Fruit fly (Drosophila melanogaster): Measurements from ENCODE around the gene CG33322.
A peak's percentile ranks its signal among the peaks of the same experiment; 100 is the strongest.

Gene CG33322

DNA sequence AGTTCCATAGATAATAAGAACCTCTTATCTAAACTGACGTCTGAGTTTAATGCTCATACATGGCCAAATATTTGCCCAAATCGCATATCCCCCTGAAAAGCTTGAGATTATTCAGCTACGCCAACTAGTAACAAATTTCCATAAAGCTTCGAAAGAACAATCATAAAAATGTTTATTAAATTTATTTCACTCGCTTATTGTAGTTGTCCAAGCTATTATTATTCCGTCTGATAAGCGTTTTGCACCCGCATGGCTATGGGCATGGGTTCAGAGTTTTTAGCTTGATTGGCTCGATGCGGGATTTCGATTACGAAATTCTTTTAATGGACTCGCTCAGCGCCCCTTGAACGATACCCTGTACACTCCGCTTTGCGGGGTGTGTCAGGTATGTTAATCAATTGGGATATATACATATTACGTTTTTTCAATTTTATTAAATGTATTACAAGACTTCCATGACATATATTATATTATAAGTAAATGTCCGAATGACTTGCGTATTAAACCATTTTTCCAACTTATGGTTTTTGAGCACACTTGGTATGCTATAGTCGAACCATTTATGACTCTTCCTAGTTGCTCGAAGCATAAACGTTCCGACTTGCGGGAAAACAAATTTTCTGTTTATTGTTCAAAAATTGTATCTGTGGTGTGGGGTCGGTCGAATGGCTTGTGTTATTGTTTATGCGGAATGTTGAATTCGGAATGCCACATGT, 10.3 kb downstream of the CG33322 start (continued):
- TF ChIP-seq sqz (GFP tag; optimal IDR thresholded peaks at IDR 0.05), result peak; percentile 83
- TF ChIP-seq PHDP (tag; optimal IDR thresholded peaks at IDR 0.05), result peak; percentile 97
- peak; percentile 97 for TF ChIP-seq CG12769 (tag; optimal IDR thresholded peaks at IDR 0.05)
- TF ChIP-seq ewg (GFP tag; optimal IDR thresholded peaks at IDR 0.05), result peak; percentile 89
- TF ChIP-seq Pdp1 (GFP tag; optimal IDR thresholded peaks at IDR 0.05), result peak; percentile 64 to 83
- TF ChIP-seq pros (GFP tag; optimal IDR thresholded peaks at IDR 0.05), result peak; percentile 9
- TF ChIP-seq Drgx (GFP tag; IDR thresholded peaks at IDR 0.05), result peak; percentile 82
- TF ChIP-seq CG31224 (GFP tag; IDR thresholded peaks at IDR 0.05), result peak; percentile 88
- peak; percentile 88 for TF ChIP-seq chn (GFP tag; optimal IDR thresholded peaks at IDR 0.05)
- TF ChIP-seq CG7839 (tag; optimal IDR thresholded peaks at IDR 0.05), result peak; percentile 97
- peak; percentile 94 for TF ChIP-seq al (GFP tag; IDR thresholded peaks at IDR 0.05)
- no peak for TF ChIP-seq sc (optimal IDR thresholded peaks at IDR 0.05)
- peak; percentile 91 for TF ChIP-seq sc (GFP tag; optimal IDR thresholded peaks at IDR 0.05)
- peak; percentile 96 for TF ChIP-seq CG14014 (GFP tag; IDR thresholded peaks at IDR 0.05)
- no peak for TF ChIP-seq Neu2 (GFP tag; optimal IDR thresholded peaks at IDR 0.05; ENCODE audit: borderline replicate concordance)
- peak; percentile 92 for TF ChIP-seq fd96Cb (tag; optimal IDR thresholded peaks at IDR 0.05)
- TF ChIP-seq disco-r (GFP tag; optimal IDR thresholded peaks at IDR 0.05), result peak; percentile 36
- peak; percentile 96 for TF ChIP-seq grau (tag; optimal IDR thresholded peaks at IDR 0.05)
- peak; percentile 18 for TF ChIP-seq p53 (GFP tag; optimal IDR thresholded peaks at IDR 0.05)
- TF ChIP-seq hkb (optimal IDR thresholded peaks at IDR 0.05), result no peak
- TF ChIP-seq hkb (GFP tag; IDR thresholded peaks at IDR 0.05), result peak; percentile 94
- TF ChIP-seq CG6689 (GFP tag; IDR thresholded peaks at IDR 0.05), result peak; percentile 96
- peak; percentile 65 for TF ChIP-seq CG11398 (GFP tag; optimal IDR thresholded peaks at IDR 0.05)
- TF ChIP-seq CG15073 (GFP tag; optimal IDR thresholded peaks at IDR 0.05), result peak; percentile 57
- TF ChIP-seq danr (GFP tag; IDR thresholded peaks at IDR 0.05), result peak; percentile 90
- TF ChIP-seq mirr (GFP tag; optimal IDR thresholded peaks at IDR 0.05), result peak; percentile 80
- peak; percentile 86 for TF ChIP-seq bab2 (GFP tag; optimal IDR thresholded peaks at IDR 0.05)
- TF ChIP-seq CG1792 (GFP tag; optimal IDR thresholded peaks at IDR 0.05), result no peak
- TF ChIP-seq CG8281 (tag; optimal IDR thresholded peaks at IDR 0.05), result peak; percentile 85
- peak; percentile 69 for TF ChIP-seq Atf-2 (GFP tag; optimal IDR thresholded peaks at IDR 0.05)
- TF ChIP-seq CG11723 (GFP tag; optimal IDR thresholded peaks at IDR 0.05), result peak; percentile 91
- peak; percentile 81 for TF ChIP-seq Deaf1 (tag; optimal IDR thresholded peaks at IDR 0.05)
- peak; percentile 94 for TF ChIP-seq Abd-B (GFP tag; optimal IDR thresholded peaks at IDR 0.05)
- peak; percentile 92 for TF ChIP-seq fd3F (GFP tag; optimal IDR thresholded peaks at IDR 0.05)
- TF ChIP-seq ash1 (GFP tag; optimal IDR thresholded peaks at IDR 0.05), result peak; percentile 68
- peak; percentile 69 for TF ChIP-seq Atf3 (GFP tag; optimal IDR thresholded peaks at IDR 0.05)
- peak; percentile 85 for TF ChIP-seq nerfin-2 (GFP tag; IDR thresholded peaks at IDR 0.05; ENCODE audit: partially characterized antibody)
- TF ChIP-seq Sox100B (GFP tag; optimal IDR thresholded peaks at IDR 0.05), result peak; percentile 92
- peak; percentile 85 for TF ChIP-seq CG4617 (GFP tag; optimal IDR thresholded peaks at IDR 0.05; ENCODE audit: borderline replicate concordance)
- TF ChIP-seq CG6683 (GFP tag; optimal IDR thresholded peaks at IDR 0.05), result peak; percentile 90
- TF ChIP-seq Dip2 (GFP tag; IDR thresholded peaks at IDR 0.05), result peak; percentile 61
- peak; percentile 98 for TF ChIP-seq vvl (GFP tag; IDR thresholded peaks at IDR 0.05)
- TF ChIP-seq CG10366 (GFP tag; IDR thresholded peaks at IDR 0.05), result peak; percentile 95
- TF ChIP-seq Nf-YB (GFP tag; optimal IDR thresholded peaks at IDR 0.05), result peak; percentile 85
- TF ChIP-seq run (tag; optimal IDR thresholded peaks at IDR 0.05), result peak; percentile 96
- TF ChIP-seq CG11456 (GFP tag; IDR thresholded peaks at IDR 0.05), result peak; percentile 94; the same call in 2 of the 3 replicates
- peak; percentile 49; the same call in 1 of the 2 replicates for TF ChIP-seq ato (GFP tag; IDR thresholded peaks at IDR 0.05; ENCODE audit: partially characterized antibody)
- TF ChIP-seq Vsx1 (GFP tag; optimal IDR thresholded peaks at IDR 0.05), result peak; percentile 93
- TF ChIP-seq seq (GFP tag; IDR thresholded peaks at IDR 0.05), result peak; percentile 97

Data from whole organism, embryonic.